Worm (Caenorhabditis elegans): ENCODE data around the gene math-19.

DNA sequence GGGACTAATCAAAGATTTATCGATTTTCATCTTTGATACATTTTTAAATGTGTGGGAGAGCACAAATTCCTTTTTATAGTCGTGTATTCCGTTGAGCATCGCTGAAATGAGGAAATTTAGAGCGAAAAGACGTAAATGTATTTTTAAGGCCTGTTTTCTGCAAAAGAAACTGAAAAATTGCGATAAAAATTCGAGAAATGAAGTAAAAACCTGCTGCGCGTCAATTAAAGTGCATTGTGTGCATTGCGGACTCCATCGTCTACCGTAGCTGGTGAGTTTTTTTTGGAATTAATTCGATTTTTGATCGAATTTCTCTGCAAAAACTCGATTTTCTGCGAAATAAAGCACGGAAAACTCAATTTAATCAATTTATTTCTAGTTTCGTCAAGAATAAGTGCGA is 40.6 kb downstream of the math-19 start, which contains the start of gene bath-19:
- TF ChIP-seq lin-39 (tag; optimal IDR thresholded peaks at IDR 0.05): no peak
- TF ChIP-seq daf-12 (tag; optimal IDR thresholded peaks at IDR 0.05): no peak
- no peak for TF ChIP-seq nhr-77 (tag; optimal IDR thresholded peaks at IDR 0.05)
- no peak for TF ChIP-seq nhr-237 (tag; optimal IDR thresholded peaks at IDR 0.05)
- no peak for TF ChIP-seq zag-1 (tag; optimal IDR thresholded peaks at IDR 0.05)
- TF ChIP-seq aly-2 (tag; optimal IDR thresholded peaks at IDR 0.05): no peak
- no peak for TF ChIP-seq R02D3.7 (tag; optimal IDR thresholded peaks at IDR 0.05)
- no peak for TF ChIP-seq lin-15B (tag; optimal IDR thresholded peaks at IDR 0.05)
- TF ChIP-seq ama-1 (optimal IDR thresholded peaks at IDR 0.05): no peak
- no peak for TF ChIP-seq mdl-1 (tag; optimal IDR thresholded peaks at IDR 0.05)
- no peak for TF ChIP-seq nfya-1 (tag; optimal IDR thresholded peaks at IDR 0.05; ENCODE audit: insufficient read depth)
- TF ChIP-seq snpc-4 (tag; optimal IDR thresholded peaks at IDR 0.05): no peak
- no peak for TF ChIP-seq egl-27 (tag; optimal IDR thresholded peaks at IDR 0.05)

All from whole organism, L3 larva.